Fruit fly (Drosophila melanogaster): ENCODE data around the gene CG31560.

dm6 chr3R:6309676-6310075 is at the start of gene CG31560:
- TF ChIP-seq h (optimal IDR thresholded peaks at IDR 0.05) (no peak), psq (optimal IDR thresholded peaks at IDR 0.05) (no peak), Myc (optimal IDR thresholded peaks at IDR 0.05) (no peak), ttk (optimal IDR thresholded peaks at IDR 0.05) (no peak)
